Worm (Caenorhabditis elegans) whole organism, L1 larva: ENCODE data around the gene sup-12.
A peak's percentile ranks its signal among the peaks of the same experiment; 100 is the strongest.

Experiments used
- C04F5.9 ChIP-seq: sonication (generic microtip); optimal IDR thresholded peaks from 2 replicates; lab custom pipeline; 2016; ENCODE audit warnings: missing genetic modification characterization, missing compliant biosample characterization
- F16B12.6 ChIP-seq: fragments of 150-350 bp; optimal IDR thresholded peaks from 2 replicates; lab custom pipeline; 2014; ENCODE audit warnings: missing biosample characterization, missing genetic modification characterization
- Y116A8C.19 ChIP-seq: sonication (generic microtip); optimal IDR thresholded peaks from 2 replicates; lab custom pipeline; 2016; ENCODE audit warnings: missing compliant biosample characterization, missing genetic modification characterization, borderline replicate concordance
- aly-2 ChIP-seq: fragments of 150-350 bp; optimal IDR thresholded peaks from 2 replicates; lab custom pipeline; 2014; ENCODE audit warnings: missing biosample characterization, missing genetic modification characterization
- blmp-1 ChIP-seq: fragments of 150-350 bp; optimal IDR thresholded peaks from 2 replicates; lab custom pipeline; 2014; ENCODE audit warnings: missing biosample characterization, missing genetic modification characterization
- ceh-63 ChIP-seq: fragments of 200-800 bp; sonication (Bioruptor generic); optimal IDR thresholded peaks from 2 replicates; lab custom pipeline; 2018; ENCODE audit warnings: mild to moderate bottlenecking, missing genetic modification characterization, missing compliant biosample characterization
- ceh-88 ChIP-seq: fragments of 200-800 bp; sonication (Bioruptor generic); IDR thresholded peaks from 2 replicates; pipeline ENCODE4 v1.3.6; 2022; ENCODE audit warnings: missing genetic modification characterization, missing compliant biosample characterization
- ceh-90 ChIP-seq: sonication (generic microtip); optimal IDR thresholded peaks from 2 replicates; lab custom pipeline; 2016; ENCODE audit warnings: missing genetic modification characterization, missing compliant biosample characterization
- dsc-1 ChIP-seq: sonication (generic microtip); optimal IDR thresholded peaks from 2 replicates; lab custom pipeline; 2016; ENCODE audit warnings: mild to moderate bottlenecking, missing genetic modification characterization, missing compliant biosample characterization
- efl-1 ChIP-seq, 4 experiments: fragments of 150-350 bp; optimal IDR thresholded peaks in 3 of 4; peaks in 1 of 4; 1 replicate in 1 of 4; 2 replicates in 3 of 4; lab custom pipeline; 2014; ENCODE audit warnings: missing biosample characterization in 2 of 4, missing genetic modification characterization in 2 of 4, missing genetic modification reagents in 2 of 4
- egl-13 ChIP-seq: sonication (generic microtip); optimal IDR thresholded peaks from 2 replicates; lab custom pipeline; 2016; ENCODE audit warnings: missing genotype, missing genetic modification reagents, missing genetic modification characterization, missing compliant biosample characterization
- elt-2 ChIP-seq: sonication (generic microtip); optimal IDR thresholded peaks from 2 replicates; lab custom pipeline; 2016; ENCODE audit warnings: missing genetic modification characterization, mild to moderate bottlenecking, inconsistent platforms, missing compliant biosample characterization, missing genetic modification reagents
- ets-5 ChIP-seq: fragments of 200-800 bp; sonication (Bioruptor generic); IDR thresholded peaks from 2 replicates; pipeline ENCODE4 v1.3.6; 2022; ENCODE audit warnings: missing genetic modification characterization, missing compliant biosample characterization
- fkh-10 ChIP-seq: sonication (generic microtip); optimal IDR thresholded peaks from 2 replicates; lab custom pipeline; 2017; ENCODE audit warnings: missing biosample characterization, missing genetic modification reagents, missing genetic modification characterization
- fkh-8 ChIP-seq: sonication (generic microtip); optimal IDR thresholded peaks from 2 replicates; lab custom pipeline; 2016; ENCODE audit warnings: mild to moderate bottlenecking, missing genetic modification characterization, missing compliant biosample characterization
- grh-1 ChIP-seq: fragments of 200-800 bp; sonication (Bioruptor generic); IDR thresholded peaks from 2 replicates; pipeline ENCODE4 v1.3.6; 2022; ENCODE audit warnings: missing genetic modification reagents, missing genetic modification characterization, missing compliant biosample characterization
- hlh-17 ChIP-seq: fragments of 200-800 bp; sonication (Bioruptor generic); optimal IDR thresholded peaks from 2 replicates; lab custom pipeline; 2018; ENCODE audit warnings: missing genetic modification characterization, mild to moderate bottlenecking, missing compliant biosample characterization, moderate library complexity, borderline replicate concordance
- irx-1 ChIP-seq: sonication (generic microtip); optimal IDR thresholded peaks from 2 replicates; lab custom pipeline; 2016; ENCODE audit warnings: missing genetic modification characterization, missing compliant biosample characterization
- isw-1 ChIP-seq: fragments of 200-800 bp; sonication (Bioruptor generic); IDR thresholded peaks from 2 replicates; pipeline ENCODE4 v1.3.6; 2022; ENCODE audit warnings: missing genetic modification characterization, missing compliant biosample characterization
- jun-1 ChIP-seq: fragments of 150-350 bp; optimal IDR thresholded peaks from 2 replicates; lab custom pipeline; 2014; ENCODE audit warnings: missing biosample characterization, missing genetic modification reagents, missing genetic modification characterization
- lin-14 ChIP-seq: fragments of 200-800 bp; sonication (Bioruptor generic); optimal IDR thresholded peaks from 2 replicates; lab custom pipeline; 2018; ENCODE audit warnings: mild to moderate bottlenecking, missing genetic modification characterization, moderate library complexity, missing compliant biosample characterization
- mdl-1 ChIP-seq, 2 experiments: fragments of 150-350 bp; optimal IDR thresholded peaks; 2 replicates each; lab custom pipeline; 2014 to 2017; ENCODE audit warnings: missing biosample characterization in 2 of 2, missing genetic modification characterization in 2 of 2, inconsistent platforms in 1 of 2
- mef-2 ChIP-seq: fragments of 150-350 bp; optimal IDR thresholded peaks from 2 replicates; lab custom pipeline; 2014; ENCODE audit warnings: missing biosample characterization, missing genetic modification characterization
- nhr-28 ChIP-seq: fragments of 150-350 bp; optimal IDR thresholded peaks from 2 replicates; lab custom pipeline; 2014; ENCODE audit warnings: missing biosample characterization, missing genetic modification characterization
- nhr-47 ChIP-seq: sonication (generic microtip); optimal IDR thresholded peaks from 2 replicates; lab custom pipeline; 2016; ENCODE audit warnings: mild to moderate bottlenecking, missing genetic modification characterization, moderate library complexity, missing compliant biosample characterization
- nhr-76 ChIP-seq: sonication (generic microtip); optimal IDR thresholded peaks from 2 replicates; lab custom pipeline; 2017; ENCODE audit warnings: missing biosample characterization, missing genetic modification characterization
- nhr-77 ChIP-seq: fragments of 150-350 bp; optimal IDR thresholded peaks from 2 replicates; lab custom pipeline; 2014; ENCODE audit warnings: missing biosample characterization, missing genetic modification characterization
- nhr-84 ChIP-seq: sonication (generic microtip); optimal IDR thresholded peaks from 2 replicates; lab custom pipeline; 2017; ENCODE audit warnings: missing biosample characterization, missing genetic modification characterization
- nhr-85 ChIP-seq: sonication (generic microtip); peaks from one replicate; lab custom pipeline; 2016; ENCODE audit warnings: missing genetic modification characterization, inconsistent platforms, missing compliant biosample characterization
- nhr-90 ChIP-seq: sonication (generic microtip); optimal IDR thresholded peaks from 2 replicates; lab custom pipeline; 2016; ENCODE audit warnings: mild to moderate bottlenecking, missing genetic modification characterization, missing compliant biosample characterization; ENCODE audit not compliant: poor library complexity
- rnt-1 ChIP-seq: sonication (generic microtip); optimal IDR thresholded peaks from 2 replicates; lab custom pipeline; 2016; ENCODE audit warnings: mild to moderate bottlenecking, missing genetic modification characterization, moderate library complexity, missing compliant biosample characterization
- swsn-7 ChIP-seq: sonication (generic microtip); optimal IDR thresholded peaks from 2 replicates; lab custom pipeline; 2016; ENCODE audit warnings: missing genetic modification characterization, missing compliant biosample characterization
- tlp-1 ChIP-seq: fragments of 150-350 bp; optimal IDR thresholded peaks from 2 replicates; lab custom pipeline; 2014; ENCODE audit warnings: missing biosample characterization, missing genetic modification characterization
- unc-86 ChIP-seq: sonication (generic microtip); optimal IDR thresholded peaks from 2 replicates; lab custom pipeline; 2016; ENCODE audit warnings: missing genetic modification characterization, missing compliant biosample characterization
- xbp-1 ChIP-seq: sonication (generic microtip); optimal IDR thresholded peaks from 2 replicates; lab custom pipeline; 2016; ENCODE audit warnings: missing genetic modification characterization, missing compliant biosample characterization
- zip-4 ChIP-seq: fragments of 200-800 bp; sonication (Bioruptor generic); optimal IDR thresholded peaks from 2 replicates; lab custom pipeline; 2018; ENCODE audit warnings: mild to moderate bottlenecking, missing genetic modification characterization, moderate library complexity, missing compliant biosample characterization
- ztf-4 ChIP-seq: fragments of 150-350 bp; optimal IDR thresholded peaks from 2 replicates; lab custom pipeline; 2014; ENCODE audit warnings: missing biosample characterization, missing genetic modification characterization

sup-12 gene

ce11 chrX:3945681-3946080 is 41.3 kb downstream of the sup-12 start (continued):
- TF ChIP-seq grh-1 (GFP tag; lab: Robert Waterston, UW) (no peak), efl-1 (optimal IDR thresholded peaks at IDR 0.05; lab: Kevin White, UChicago) (peak in 1 of 2 experiments; percentile 2), efl-1 (GFP tag; optimal IDR thresholded peaks at IDR 0.05 in 1 of 2; lab: Kevin White, UChicago) (no peak), unc-86 (peak; percentile 41), zip-4 (no peak), ceh-63 (no peak), dsc-1 (tag; lab: Kevin White, UChicago) (peak; percentile 11), xbp-1 (tag; lab: Kevin White, UChicago) (peak; percentile 30), ztf-4 (tag; lab: Kevin White, UChicago) (no peak), egl-13 (tag; lab: Kevin White, UChicago) (peak; percentile 19), nhr-47 (tag; lab: Kevin White, UChicago) (peak; percentile 48), fkh-8 (tag; lab: Kevin White, UChicago) (peak; percentile 63), F16B12.6 (tag; lab: Kevin White, UChicago) (no peak), nhr-76 (no peak), Y116A8C.19 (tag; lab: Kevin White, UChicago) (no peak), fkh-10 (GFP tag; lab: Kevin White, UChicago) (peak; percentile 9), rnt-1 (tag; lab: Kevin White, UChicago) (peak; percentile 67)

- no peak for TF ChIP-seq efl-1 (optimal IDR thresholded peaks at IDR 0.05; lab: Kevin White, UChicago)
- peak in 1 of 2 experiments; percentile 85 for TF ChIP-seq efl-1 (GFP tag; optimal IDR thresholded peaks at IDR 0.05 in 1 of 2; lab: Kevin White, UChicago)
- no peak for TF ChIP-seq nhr-77 (tag; lab: Kevin White, UChicago)
- TF ChIP-seq aly-2, result no peak
- TF ChIP-seq elt-2, result peak; percentile 38
- TF ChIP-seq nhr-85 (tag; lab: Kevin White, UChicago), result no peak
Observed at ce11 chrX:3949026-3949425, 44.6 kb downstream of the sup-12 start.

- TF ChIP-seq blmp-1 (tag; lab: Kevin White, UChicago) (no peak), C04F5.9 (tag; lab: Kevin White, UChicago) (no peak), nhr-90 (tag; lab: Kevin White, UChicago) (no peak), ets-5 (GFP tag; lab: Robert Waterston, UW) (no peak), isw-1 (GFP tag; lab: Robert Waterston, UW) (no peak), irx-1 (tag; lab: Kevin White, UChicago) (no peak), mef-2 (tag; lab: Kevin White, UChicago) (no peak), nhr-84 (tag; lab: Kevin White, UChicago) (no peak), egl-13 (tag; lab: Kevin White, UChicago) (no peak), nhr-77 (tag; lab: Kevin White, UChicago) (no peak), ceh-88 (GFP tag; lab: Robert Waterston, UW) (no peak), mdl-1 (tag; optimal IDR thresholded peaks at IDR 0.05; lab: Kevin White, UChicago) (no peak), fkh-8 (tag; lab: Kevin White, UChicago) (no peak), jun-1 (tag; lab: Kevin White, UChicago) (no peak), xbp-1 (tag; lab: Kevin White, UChicago) (no peak), swsn-7 (tag; lab: Kevin White, UChicago) (no peak), aly-2 (no peak), nhr-28 (tag; lab: Kevin White, UChicago) (no peak), ceh-90 (tag; lab: Kevin White, UChicago) (no peak)
Observed at ce11 chrX:3949763-3950162, 45.4 kb downstream of the sup-12 start.

ce11 chrX:3952737-3953136 is 48.4 kb downstream of the sup-12 start:
- TF ChIP-seq isw-1 (GFP tag; lab: Robert Waterston, UW) (no peak), elt-2 (peak; percentile 56), hlh-17 (no peak), lin-14 (GFP tag; lab: Kevin White, UChicago) (peak; percentile 34), tlp-1 (peak; percentile 17), blmp-1 (tag; lab: Kevin White, UChicago) (peak; percentile 74)
